Worm (Caenorhabditis elegans): Measurements from ENCODE around the gene col-113.
A peak's percentile ranks its signal among the peaks of the same experiment; 100 is the strongest.

col-113 gene

ce11 chrIV:7103211-7103679 lies 49.1 kb downstream of the col-113 start, which contains the start of the genes rde-8 and ZC477.3 (continued):
- peak; percentile 38 for TF ChIP-seq ceh-88 (GFP tag; IDR thresholded peaks at IDR 0.05)
- no peak for TF ChIP-seq ces-1 (GFP tag; optimal IDR thresholded peaks at IDR 0.05)
- TF ChIP-seq sox-4 (tag; optimal IDR thresholded peaks at IDR 0.05), result peak; percentile 49
- peak; percentile 34 for TF ChIP-seq lin-13 (GFP tag; optimal IDR thresholded peaks at IDR 0.05)
- peak; percentile 53 for TF ChIP-seq sup-37 (GFP tag; optimal IDR thresholded peaks at IDR 0.05)
- TF ChIP-seq lin-39 (tag; optimal IDR thresholded peaks at IDR 0.05), result peak; percentile 64
- TF ChIP-seq efl-1 (optimal IDR thresholded peaks at IDR 0.05), result peak; percentile 76 to 83
- peak; percentile 76 to 97 for TF ChIP-seq efl-1 (GFP tag; optimal IDR thresholded peaks at IDR 0.05 in 1 of 2)
- peak; percentile 85 for TF ChIP-seq irx-1 (tag; optimal IDR thresholded peaks at IDR 0.05)
- TF ChIP-seq swsn-7 (tag; optimal IDR thresholded peaks at IDR 0.05), result peak; percentile 85
- TF ChIP-seq pax-3 (tag; optimal IDR thresholded peaks at IDR 0.05), result no peak
- peak; percentile 48 for TF ChIP-seq fkh-8 (tag; optimal IDR thresholded peaks at IDR 0.05)
- no peak for TF ChIP-seq egl-27 (tag; optimal IDR thresholded peaks at IDR 0.05)
- TF ChIP-seq lin-15B (tag; optimal IDR thresholded peaks at IDR 0.05), result peak; percentile 44
- TF ChIP-seq unc-98 (GFP tag; IDR thresholded peaks at IDR 0.05), result no peak
- TF ChIP-seq mef-2 (tag; optimal IDR thresholded peaks at IDR 0.05), result no peak
- peak; percentile 78 for TF ChIP-seq nhr-19 (GFP tag; conservative IDR thresholded peaks at IDR 0.05)
- peak; percentile 63 to 83 (median 80) for TF ChIP-seq dpl-1 (GFP tag; optimal IDR thresholded peaks at IDR 0.05)
- TF ChIP-seq lir-3 (tag; optimal IDR thresholded peaks at IDR 0.05; ENCODE audit: poor library complexity), result peak; percentile 9
- peak; percentile 17 for TF ChIP-seq ama-1 (optimal IDR thresholded peaks at IDR 0.05)
- peak; percentile 9 for TF ChIP-seq fos-1 (tag; optimal IDR thresholded peaks at IDR 0.05)
- peak; percentile 57 for TF ChIP-seq blmp-1 (tag; optimal IDR thresholded peaks at IDR 0.05)
- TF ChIP-seq ceh-82 (tag; optimal IDR thresholded peaks at IDR 0.05), result peak; percentile 46 to 85 (median 55)
- TF ChIP-seq nhr-76 (tag; optimal IDR thresholded peaks at IDR 0.05), result no peak
- TF ChIP-seq ztf-4 (tag; optimal IDR thresholded peaks at IDR 0.05), result no peak
- peak; percentile 81 for TF ChIP-seq nhr-20 (tag; optimal IDR thresholded peaks at IDR 0.05)
- peak; percentile 79 to 86 for TF ChIP-seq lin-35 (GFP tag; optimal IDR thresholded peaks at IDR 0.05)
- peak; percentile 83 for TF ChIP-seq dsc-1 (tag; optimal IDR thresholded peaks at IDR 0.05)
- TF ChIP-seq F16B12.6 (tag; optimal IDR thresholded peaks at IDR 0.05), result peak; percentile 48
- peak; percentile 67 for TF ChIP-seq grh-1 (GFP tag; IDR thresholded peaks at IDR 0.05)
- peak; percentile 90 for TF ChIP-seq nhr-71 (tag; optimal IDR thresholded peaks at IDR 0.05)
- TF ChIP-seq efl-3 (GFP tag; optimal IDR thresholded peaks at IDR 0.05), result peak; percentile 35

Measured in whole organism, L1 larva.